Worm (Caenorhabditis elegans): ENCODE measurements around the gene E02H4.6.

- TF ChIP-seq unc-39 (tag; optimal IDR thresholded peaks at IDR 0.05) (no peak), lin-32 (GFP tag; optimal IDR thresholded peaks at IDR 0.05) (no peak), ces-1 (GFP tag; optimal IDR thresholded peaks at IDR 0.05) (peak; percentile 68), snpc-4 (tag; optimal IDR thresholded peaks at IDR 0.05) (no peak), nhr-76 (tag; optimal IDR thresholded peaks at IDR 0.05) (no peak), lsy-2 (tag; optimal IDR thresholded peaks at IDR 0.05) (no peak), unc-62 (GFP tag; optimal IDR thresholded peaks at IDR 0.05) (no peak), blmp-1 (tag; optimal IDR thresholded peaks at IDR 0.05) (no peak), ceh-39 (tag; optimal IDR thresholded peaks at IDR 0.05) (peak; percentile 95)
Measured at ce11 chrX:14238291-14238758, 13.6 kb downstream of the E02H4.6 start, which contains the start of gene K04C1.2.
